Fruit fly (Drosophila melanogaster) whole organism, pupa: ENCODE data around the gene dUTPase.

Experiments
- CG10348 ChIP-seq: fragments of 200-800 bp; sonication (Bioruptor generic); IDR thresholded peaks from 2 replicates; pipeline ENCODE4 v1.3.6; 2022; ENCODE audit warnings: missing biosample characterization, missing genetic modification characterization
- CG12605 ChIP-seq: fragments of 200-800 bp; sonication (Bioruptor generic); IDR thresholded peaks from 2 replicates; pipeline ENCODE4 v1.3.6; 2022; ENCODE audit warnings: missing biosample characterization, missing genetic modification characterization
- CG13204 ChIP-seq: fragments of 200-800 bp; sonication (Bioruptor generic); optimal IDR thresholded peaks from 2 replicates; lab custom pipeline; 2018; ENCODE audit warnings: missing biosample characterization, mild to moderate bottlenecking, missing genetic modification characterization, moderate library complexity
- CG14655 ChIP-seq: fragments of 200-800 bp; sonication (Bioruptor generic); optimal IDR thresholded peaks from 3 replicates; lab custom pipeline; 2017; ENCODE audit warnings: mild to moderate bottlenecking, missing biosample characterization, missing genetic modification reagents, missing genetic modification characterization
- CG15710 ChIP-seq: fragments of 200-800 bp; sonication (Bioruptor generic); optimal IDR thresholded peaks from 2 replicates; lab custom pipeline; 2018; ENCODE audit warnings: missing biosample characterization, mild to moderate bottlenecking, missing genetic modification characterization, moderate library complexity
- CG17806 ChIP-seq: fragments of 200-800 bp; sonication (Bioruptor generic); optimal IDR thresholded peaks from 2 replicates; lab custom pipeline; 2018; ENCODE audit warnings: missing biosample characterization, mild to moderate bottlenecking, missing genetic modification characterization, moderate library complexity
- CG32121 ChIP-seq: fragments of 200-800 bp; sonication (Bioruptor generic); IDR thresholded peaks from 2 replicates; pipeline ENCODE4 v1.3.6; 2022; ENCODE audit warnings: missing biosample characterization, missing genetic modification characterization
- CG34367 ChIP-seq: fragments of 200-800 bp; sonication (Bioruptor generic); optimal IDR thresholded peaks from 2 replicates; lab custom pipeline; 2018; ENCODE audit warnings: missing biosample characterization, mild to moderate bottlenecking, missing genetic modification characterization
- CG4496 ChIP-seq: fragments of 200-800 bp; sonication (Bioruptor generic); IDR thresholded peaks from 3 replicates; pipeline ENCODE4 v1.3.6; 2022; ENCODE audit warnings: missing biosample characterization, missing genetic modification characterization
- CG8159 ChIP-seq: fragments of 200-800 bp; sonication (Bioruptor generic); optimal IDR thresholded peaks from 3 replicates; lab custom pipeline; 2018; ENCODE audit warnings: missing biosample characterization, mild to moderate bottlenecking, missing genetic modification characterization, moderate library complexity
- CG8301 ChIP-seq: fragments of 200-800 bp; sonication (Bioruptor generic); optimal IDR thresholded peaks from 2 replicates; lab custom pipeline; 2018; ENCODE audit warnings: missing biosample characterization, mild to moderate bottlenecking, missing genetic modification characterization
- CG9948 ChIP-seq: fragments of 200-800 bp; sonication (Bioruptor generic); optimal IDR thresholded peaks from 2 replicates; lab custom pipeline; 2018; ENCODE audit warnings: missing biosample characterization, mild to moderate bottlenecking, missing genetic modification characterization, moderate library complexity
- D1 ChIP-seq: fragments of 200-800 bp; sonication (Bioruptor generic); optimal IDR thresholded peaks from 2 replicates; lab custom pipeline; 2018; ENCODE audit warnings: missing biosample characterization, mild to moderate bottlenecking, missing genetic modification characterization, moderate library complexity
- EcR ChIP-seq: fragments of 200-800 bp; sonication (Bioruptor generic); optimal IDR thresholded peaks from 3 replicates; lab custom pipeline; 2019; ENCODE audit warnings: missing biosample characterization, missing genetic modification characterization, mild to moderate bottlenecking, moderate library complexity, missing genetic modification reagents
- Ets98B ChIP-seq: fragments of 200-800 bp; sonication (Bioruptor generic); IDR thresholded peaks from 2 replicates; pipeline ENCODE4 v1.3.6; 2022; ENCODE audit warnings: missing biosample characterization, missing genetic modification characterization
- Pif1A ChIP-seq: fragments of 200-800 bp; sonication (Bioruptor generic); optimal IDR thresholded peaks from 3 replicates; lab custom pipeline; 2016; ENCODE audit warnings: missing biosample characterization, missing genetic modification characterization
- Snoo ChIP-seq: fragments of 200-800 bp; sonication (Bioruptor generic); optimal IDR thresholded peaks from 3 replicates; lab custom pipeline; 2017; ENCODE audit warnings: missing biosample characterization, mild to moderate bottlenecking, missing genetic modification characterization, inconsistent platforms
- fd96Ca ChIP-seq: fragments of 200-800 bp; sonication (Bioruptor generic); IDR thresholded peaks from 3 replicates; pipeline ENCODE4 v1.3.6; 2022; ENCODE audit warnings: missing biosample characterization, missing genetic modification characterization
- gl ChIP-seq: fragments of 200-800 bp; sonication (Bioruptor generic); optimal IDR thresholded peaks from 2 replicates; lab custom pipeline; 2018; ENCODE audit warnings: missing biosample characterization, mild to moderate bottlenecking, missing genetic modification characterization
- rn ChIP-seq: fragments of 200-800 bp; sonication (Bioruptor generic); IDR thresholded peaks from 2 replicates; pipeline ENCODE4 v1.3.6; 2022; ENCODE audit warnings: missing biosample characterization, missing genetic modification characterization

Gene dUTPase

DNA sequence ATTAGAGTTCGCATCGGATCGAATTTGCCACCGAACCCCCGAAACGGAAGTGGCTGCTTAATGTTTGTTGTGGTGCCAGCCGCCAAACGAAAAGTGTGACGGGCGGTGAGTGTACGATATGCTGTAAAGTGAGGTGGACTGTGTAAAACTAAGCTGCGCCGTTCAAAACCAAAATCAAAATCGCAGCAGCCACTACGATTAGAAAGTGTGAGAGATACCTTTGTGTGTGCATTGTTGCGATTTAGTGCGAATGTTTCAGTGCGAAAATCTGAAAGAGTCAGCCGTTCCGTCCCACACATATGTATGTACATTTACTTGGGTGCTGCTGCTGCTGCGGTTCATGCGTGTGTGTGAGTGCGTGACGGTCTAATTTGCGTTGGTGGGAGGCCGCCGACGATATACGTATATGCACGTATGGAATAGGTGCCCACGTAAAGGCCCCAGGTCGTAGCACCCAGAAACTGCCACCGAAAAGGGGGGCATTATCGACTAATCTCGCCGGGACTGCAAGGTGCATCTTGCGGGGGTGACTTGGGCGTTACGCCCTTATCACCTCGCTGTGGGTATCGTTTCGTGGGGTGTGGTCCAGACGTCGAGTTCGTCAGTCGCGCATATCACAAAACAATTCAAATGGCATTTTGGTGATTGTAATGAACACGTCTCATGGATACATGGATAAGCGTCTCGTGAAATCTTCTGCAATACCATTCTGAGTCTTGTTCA lies 34.1 kb upstream of the dUTPase start:
- TF ChIP-seq fd96Ca (no peak), EcR (GFP tag; lab: Kevin White, UChicago) (peak; percentile 55), CG17806 (no peak)
- TF ChIP-seq, all 21 proteins: peak for 1

DNA sequence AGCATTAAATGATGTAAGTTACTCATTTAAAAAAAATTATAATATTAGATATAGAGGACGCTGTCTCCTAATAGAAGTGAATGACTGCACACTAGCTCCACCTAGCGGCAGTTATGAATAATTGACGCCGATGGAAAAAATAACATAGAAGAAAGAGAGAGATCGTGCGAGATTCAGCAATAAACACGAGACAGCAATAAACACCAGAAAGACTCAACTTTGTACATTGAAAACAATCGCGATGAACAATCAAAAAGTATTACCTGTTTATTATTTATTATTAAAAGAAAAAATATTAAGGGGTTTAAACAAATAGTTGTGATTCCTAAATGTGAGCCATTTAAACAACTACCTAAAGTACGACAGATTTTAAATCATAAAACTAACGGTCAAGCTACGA lies 25.0 kb upstream of the dUTPase start:
- peak; percentile 52; the same call in 2 of the 3 replicates for TF ChIP-seq CG4496 (GFP tag; lab: Robert Waterston, UW)
- TF ChIP-seq Ets98B (GFP tag; lab: Robert Waterston, UW), result peak; percentile 70
- TF ChIP-seq CG10348 (GFP tag; lab: Robert Waterston, UW), result no peak
- TF ChIP-seq gl (tag; lab: Kevin White, UChicago), result no peak
- peak; percentile 6 for TF ChIP-seq CG17806
- TF ChIP-seq CG32121 (GFP tag; lab: Robert Waterston, UW), result peak; percentile 46
- TF ChIP-seq, all 21 proteins: peak for 4

DNA sequence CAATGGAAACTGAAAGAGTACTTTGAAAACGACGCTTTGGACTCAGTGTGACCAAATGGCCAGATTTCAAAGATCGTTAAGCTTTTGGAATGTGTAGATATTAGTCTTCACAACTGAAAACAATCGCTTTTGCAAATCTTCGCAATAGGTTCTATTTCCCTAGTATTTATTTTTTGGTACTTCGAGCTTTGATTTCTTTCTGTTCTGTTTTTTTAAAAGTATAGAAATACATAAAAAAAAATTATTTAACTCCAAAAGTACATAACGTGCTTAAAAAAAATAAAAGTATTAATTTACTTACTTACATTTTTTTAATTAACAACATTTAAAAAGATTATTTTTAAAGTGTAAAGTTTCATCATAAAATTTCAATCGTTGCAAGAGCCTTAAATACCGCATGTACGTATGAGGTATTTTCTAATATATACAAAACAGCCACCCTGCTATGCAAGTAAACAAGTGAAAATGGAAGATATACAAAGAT lies 23.7 kb upstream of the dUTPase start, which contains the start of the genes piwi and CG12253:
Gene piwi, minus strand, starts transcription at position 51 of the 484 bp plus-strand sequence.
Gene CG12253, plus strand, starts transcription at position 437 of the 484 bp plus-strand sequence.
- no peak for TF ChIP-seq CG8159
- TF ChIP-seq CG9948, result peak; percentile 74
- TF ChIP-seq rn (GFP tag; lab: Robert Waterston, UW), result no peak
- no peak for TF ChIP-seq CG14655
- peak; percentile 55 for TF ChIP-seq Snoo (tag; lab: Kevin White, UChicago)
- peak; percentile 70 for TF ChIP-seq CG34367 (tag; lab: Kevin White, UChicago)
- TF ChIP-seq CG10348 (GFP tag; lab: Robert Waterston, UW), result no peak; the same call in 1 of the 2 replicates
- TF ChIP-seq CG15710 (tag; lab: Kevin White, UChicago), result peak; percentile 85
- TF ChIP-seq, all 21 proteins: peak for 4

DNA sequence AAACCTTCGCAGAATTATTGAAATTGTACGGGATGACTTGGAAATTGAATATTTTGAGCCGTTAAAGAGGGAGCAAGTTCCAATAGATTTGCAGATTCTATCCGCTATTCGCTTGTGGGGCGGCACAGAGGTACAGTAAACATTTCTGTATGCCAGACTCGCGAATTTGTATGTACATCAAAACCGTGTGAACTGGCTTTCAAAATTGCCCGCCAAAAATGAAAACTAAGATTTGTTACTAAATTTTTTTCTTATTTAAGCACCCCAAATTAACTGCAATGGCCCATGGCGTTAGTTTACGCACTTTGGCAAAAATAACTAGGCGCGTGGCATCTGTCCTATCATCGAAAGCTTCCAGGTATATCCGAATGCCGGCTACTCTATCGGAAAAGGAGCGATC lies 23.1 kb upstream of the dUTPase start:
- TF ChIP-seq CG32121 (GFP tag; lab: Robert Waterston, UW), result no peak
- no peak for TF ChIP-seq CG13204
- no peak for TF ChIP-seq EcR (GFP tag; lab: Kevin White, UChicago)
- TF ChIP-seq CG10348 (GFP tag; lab: Robert Waterston, UW), result no peak
- TF ChIP-seq D1 (tag; lab: Kevin White, UChicago), result no peak
- no peak for TF ChIP-seq CG4496 (GFP tag; lab: Robert Waterston, UW)
- no peak for TF ChIP-seq CG8159
- no peak for TF ChIP-seq fd96Ca
- no peak for TF ChIP-seq CG8301
- TF ChIP-seq Ets98B (GFP tag; lab: Robert Waterston, UW), result no peak
- no peak for TF ChIP-seq rn (GFP tag; lab: Robert Waterston, UW)
- TF ChIP-seq gl (tag; lab: Kevin White, UChicago), result no peak
- no peak for TF ChIP-seq Pif1A (GFP tag; lab: Kevin White, UChicago)
- TF ChIP-seq Snoo (tag; lab: Kevin White, UChicago), result no peak

DNA sequence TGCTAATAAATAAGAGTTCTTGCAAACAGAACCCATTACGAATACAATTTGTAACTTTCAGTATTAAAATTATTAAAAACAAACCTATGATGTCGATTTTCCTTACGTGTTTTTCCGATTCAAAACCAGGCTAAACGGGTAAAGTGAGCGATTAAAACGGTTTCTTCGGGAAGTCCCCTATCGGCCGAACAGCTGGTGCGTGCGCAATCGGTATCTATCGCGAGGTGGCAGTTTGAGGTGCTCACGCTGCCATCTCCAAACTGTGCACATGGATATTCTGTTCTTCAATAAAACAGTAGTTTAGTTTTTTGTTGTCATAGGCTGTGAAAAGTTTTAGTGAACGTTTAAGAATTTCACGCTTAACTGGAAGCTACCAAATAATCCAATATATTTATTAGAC lies 21.9 kb upstream of the dUTPase start, which contains the start of gene TTLL4A:
Gene TTLL4A, plus strand, starts transcription at position 240 of the 400 bp plus-strand sequence.
- no peak for TF ChIP-seq fd96Ca
- no peak for TF ChIP-seq CG9948
- TF ChIP-seq gl (tag; lab: Kevin White, UChicago), result no peak
- TF ChIP-seq CG12605 (GFP tag; lab: Robert Waterston, UW), result no peak
- no peak for TF ChIP-seq CG8301
- no peak for TF ChIP-seq CG15710 (tag; lab: Kevin White, UChicago)
- no peak for TF ChIP-seq rn (GFP tag; lab: Robert Waterston, UW)
- no peak for TF ChIP-seq CG8159
- no peak for TF ChIP-seq D1 (tag; lab: Kevin White, UChicago)
- no peak for TF ChIP-seq EcR (GFP tag; lab: Kevin White, UChicago)
- no peak for TF ChIP-seq CG13204
- no peak for TF ChIP-seq Ets98B (GFP tag; lab: Robert Waterston, UW)
- no peak for TF ChIP-seq CG17806
- TF ChIP-seq Snoo (tag; lab: Kevin White, UChicago), result no peak
- no peak for TF ChIP-seq CG32121 (GFP tag; lab: Robert Waterston, UW)
- TF ChIP-seq CG34367 (tag; lab: Kevin White, UChicago), result no peak
- no peak for TF ChIP-seq Pif1A (GFP tag; lab: Kevin White, UChicago)
- TF ChIP-seq CG14655, result no peak

DNA sequence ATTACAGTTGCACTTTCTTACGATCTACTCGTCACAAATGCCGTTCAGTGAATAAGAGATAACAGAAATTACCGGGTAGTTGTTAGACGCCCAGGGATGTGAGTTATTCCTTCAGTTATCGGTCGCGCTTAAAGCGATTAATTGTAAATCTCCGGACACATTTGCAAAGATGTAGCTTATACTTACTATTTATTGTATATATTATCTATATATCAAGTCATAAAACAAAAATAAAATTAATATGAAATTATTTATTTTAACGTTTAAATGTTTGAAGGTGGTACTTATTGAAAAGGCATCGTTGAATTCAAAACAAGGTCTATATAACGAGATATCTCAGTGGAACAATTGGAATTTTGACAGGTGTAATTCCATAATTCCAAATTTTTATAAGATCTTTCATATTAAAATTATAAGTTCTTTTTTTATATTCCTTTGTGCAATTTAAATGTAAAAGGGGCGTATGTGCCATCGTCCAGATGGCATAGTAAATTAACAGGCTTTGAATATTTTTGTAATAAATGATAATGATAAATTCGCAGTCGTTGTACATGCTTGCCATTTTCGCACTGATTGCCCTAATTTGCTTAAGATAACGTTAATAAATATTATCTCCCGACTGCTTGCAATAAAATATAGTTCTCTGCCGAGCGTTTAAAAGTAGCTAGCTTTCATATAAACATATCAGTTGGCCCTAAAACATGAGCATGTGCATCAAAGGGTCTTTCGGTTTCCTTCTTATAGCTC lies 9.6 kb upstream of the dUTPase start, which contains the start of the genes aub and lectin-33A:
Gene aub, minus strand, starts transcription at position 101 of the 747 bp plus-strand sequence.
Gene lectin-33A, plus strand, starts transcription at position 697 of the 747 bp plus-strand sequence.
- TF ChIP-seq CG15710 (tag; lab: Kevin White, UChicago), result no peak
- TF ChIP-seq, all 21 proteins: peak for 0
